Worm (Caenorhabditis elegans) whole organism, L2 larva: Measurements from ENCODE around the gene C52E4.7.

ENCODE experiments used
- F13H6.1 ChIP-seq: sonication (generic microtip); optimal IDR thresholded peaks from 2 replicates; lab custom pipeline; 2016; ENCODE audit warnings: missing genetic modification characterization, missing compliant biosample characterization
- lsy-2 ChIP-seq, 2 experiments: fragments of 150-350 bp in 1 of 2; sonication (generic microtip) in 1 of 2; optimal IDR thresholded peaks; 2 replicates each; lab custom pipeline; 2014 to 2017; ENCODE audit warnings: missing biosample characterization in 2 of 2, missing genetic modification characterization in 2 of 2
- nhr-11 ChIP-seq: fragments of 150-350 bp; optimal IDR thresholded peaks from 2 replicates; lab custom pipeline; 2014; ENCODE audit warnings: missing biosample characterization, missing genetic modification characterization
- nhr-129 ChIP-seq: fragments of 150-350 bp; optimal IDR thresholded peaks from 2 replicates; lab custom pipeline; 2014; ENCODE audit warnings: missing biosample characterization, missing genetic modification characterization
- nhr-6 ChIP-seq: fragments of 150-350 bp; optimal IDR thresholded peaks from 2 replicates; lab custom pipeline; 2014; ENCODE audit warnings: missing biosample characterization, missing genetic modification characterization
- nhr-77 ChIP-seq: fragments of 150-350 bp; optimal IDR thresholded peaks from 2 replicates; lab custom pipeline; 2014; ENCODE audit warnings: missing biosample characterization, missing genetic modification characterization
- unc-39 ChIP-seq: fragments of 150-350 bp; optimal IDR thresholded peaks from 2 replicates; lab custom pipeline; 2014; ENCODE audit warnings: missing biosample characterization, missing genetic modification characterization
- zag-1 ChIP-seq: fragments of 150-350 bp; optimal IDR thresholded peaks from 2 replicates; lab custom pipeline; 2014; ENCODE audit warnings: missing biosample characterization, missing genetic modification characterization
- ztf-11 ChIP-seq: sonication (generic microtip); optimal IDR thresholded peaks from 2 replicates; lab custom pipeline; 2017; ENCODE audit warnings: missing biosample characterization, missing genetic modification characterization
- ztf-4 ChIP-seq: fragments of 150-350 bp; optimal IDR thresholded peaks from 2 replicates; lab custom pipeline; 2014; ENCODE audit warnings: missing biosample characterization, missing genetic modification characterization

DNA sequence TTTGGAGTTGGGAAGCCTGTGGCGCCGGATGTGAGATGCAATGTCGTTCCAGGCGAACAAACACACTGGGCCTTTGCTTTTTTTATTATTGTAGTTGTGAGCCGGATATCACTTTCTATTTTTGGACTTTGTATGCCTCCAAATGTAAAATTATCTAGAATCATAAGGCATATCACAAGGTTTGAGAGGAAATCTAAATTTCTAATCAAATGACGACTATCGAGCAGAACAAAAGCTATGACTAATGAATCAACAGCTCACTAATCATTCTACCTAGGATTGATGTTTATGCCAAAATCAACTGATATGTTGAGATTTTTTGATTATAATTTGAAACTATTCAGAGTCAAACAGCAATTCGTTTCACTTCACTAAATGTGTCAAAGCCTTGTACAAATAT, 43.8 kb downstream of the C52E4.7 start:
- TF ChIP-seq ztf-4 (tag; lab: Kevin White, UChicago) (peak; percentile 4), zag-1 (no peak), lsy-2 (tag; optimal IDR thresholded peaks at IDR 0.05; lab: Kevin White, UChicago) (no peak), ztf-11 (tag; lab: Kevin White, UChicago) (no peak), unc-39 (tag; lab: Kevin White, UChicago) (no peak), nhr-77 (tag; lab: Kevin White, UChicago) (no peak), nhr-129 (tag; lab: Kevin White, UChicago) (no peak), F13H6.1 (tag; lab: Kevin White, UChicago) (no peak), nhr-11 (tag; lab: Kevin White, UChicago) (no peak), nhr-6 (tag; lab: Kevin White, UChicago) (no peak)
